Worm (Caenorhabditis elegans) whole organism, late embryonic: Measurements from ENCODE around the gene idpc-4.

Source experiments
- K02D7.2 ChIP-seq: sonication (generic microtip); optimal IDR thresholded peaks from 2 replicates; lab custom pipeline; 2017; ENCODE audit warnings: mild to moderate bottlenecking, missing genetic modification characterization, missing compliant biosample characterization
- ceh-19 ChIP-seq: fragments of 200-800 bp; sonication (Bioruptor generic); optimal IDR thresholded peaks from 2 replicates; lab custom pipeline; 2018; ENCODE audit warnings: mild to moderate bottlenecking, missing genetic modification characterization, missing compliant biosample characterization
- ceh-9 ChIP-seq: sonication (generic microtip); optimal IDR thresholded peaks from 2 replicates; lab custom pipeline; 2016; ENCODE audit warnings: mild to moderate bottlenecking, missing genetic modification characterization, inconsistent platforms, missing compliant biosample characterization
- dmd-4 ChIP-seq: sonication (generic microtip); optimal IDR thresholded peaks from 2 replicates; lab custom pipeline; 2016; ENCODE audit warnings: borderline replicate concordance, missing genetic modification characterization, missing compliant biosample characterization
- elt-4 ChIP-seq: sonication (generic microtip); optimal IDR thresholded peaks from 2 replicates; lab custom pipeline; 2016; ENCODE audit warnings: missing genetic modification characterization, missing compliant biosample characterization
- eyg-1 ChIP-seq: sonication (generic microtip); optimal IDR thresholded peaks from 2 replicates; lab custom pipeline; 2016; ENCODE audit warnings: missing genotype, missing genetic modification characterization, missing compliant biosample characterization
- hlh-6 ChIP-seq: sonication (generic microtip); optimal IDR thresholded peaks from 2 replicates; lab custom pipeline; 2016; ENCODE audit warnings: missing genotype, missing genetic modification characterization, missing compliant biosample characterization
- hlh-8 ChIP-seq: sonication (generic microtip); optimal IDR thresholded peaks from 2 replicates; lab custom pipeline; 2016; ENCODE audit warnings: missing genotype, missing genetic modification characterization, missing compliant biosample characterization
- nfya-1 ChIP-seq: sonication (generic microtip); optimal IDR thresholded peaks from 2 replicates; lab custom pipeline; 2017; ENCODE audit warnings: missing genetic modification characterization, mild to moderate bottlenecking, missing compliant biosample characterization, antibody characterized with exemption, moderate library complexity
- nhr-11 ChIP-seq: fragments of 150-350 bp; optimal IDR thresholded peaks from 2 replicates; lab custom pipeline; 2014; ENCODE audit warnings: missing biosample characterization, missing genetic modification characterization
- odd-2 ChIP-seq: sonication (generic microtip); optimal IDR thresholded peaks from 2 replicates; lab custom pipeline; 2017; ENCODE audit warnings: antibody characterized with exemption, mild to moderate bottlenecking, missing genetic modification characterization, missing compliant biosample characterization
- rnt-1 ChIP-seq: sonication (generic microtip); optimal IDR thresholded peaks from 2 replicates; lab custom pipeline; 2016; ENCODE audit warnings: missing genetic modification characterization, missing compliant biosample characterization

ce11 chrV:9588574-9588973, 36.6 kb upstream of the idpc-4 start:
- TF ChIP-seq dmd-4 (no peak), hlh-8 (no peak), rnt-1 (no peak), nhr-11 (tag; lab: Kevin White, UChicago) (no peak), ceh-19 (GFP tag; lab: Kevin White, UChicago) (no peak), odd-2 (no peak), eyg-1 (tag; lab: Kevin White, UChicago) (no peak), elt-4 (tag; lab: Kevin White, UChicago) (no peak), ceh-9 (no peak), K02D7.2 (tag; lab: Kevin White, UChicago) (no peak), nfya-1 (no peak), hlh-6 (no peak)
